Fruit fly (Drosophila melanogaster): Measurements from ENCODE around the gene CG2444.
A peak's percentile ranks its signal among the peaks of the same experiment; 100 is the strongest.

CG2444 gene

dm6 chrX:11715263-11715659 lies 10.2 kb upstream of the CG2444 start, which contains the start of gene Amun (continued):
- peak; percentile 6 for TF ChIP-seq spab (GFP tag; optimal IDR thresholded peaks at IDR 0.05)
- TF ChIP-seq dsx (GFP tag; optimal IDR thresholded peaks at IDR 0.05; ENCODE audit: poor library complexity, severe bottlenecking) = peak; percentile 38
- TF ChIP-seq CG11294 (GFP tag; IDR thresholded peaks at IDR 0.05) = no peak; the same call in 1 of the 2 replicates
- TF ChIP-seq pdm3 (GFP tag; optimal IDR thresholded peaks at IDR 0.05) = peak; percentile 52
- TF ChIP-seq CG3032 (tag; optimal IDR thresholded peaks at IDR 0.05) = peak; percentile 42
- TF ChIP-seq CG6792 (GFP tag; optimal IDR thresholded peaks at IDR 0.05) = peak; percentile 43
- TF ChIP-seq salr (GFP tag; optimal IDR thresholded peaks at IDR 0.05) = peak in 1 of 2 experiments; percentile 63
- TF ChIP-seq CG10631 (GFP tag; optimal IDR thresholded peaks at IDR 0.05) = peak; percentile 16
- no peak for TF ChIP-seq dac (GFP tag; optimal IDR thresholded peaks at IDR 0.05)
- no peak for TF ChIP-seq Lpt (GFP tag; optimal IDR thresholded peaks at IDR 0.05)
- no peak; the same call in none of the 3 replicates for TF ChIP-seq CG6163 (GFP tag; IDR thresholded peaks at IDR 0.05)
- no peak for TF ChIP-seq CG8319 (GFP tag; optimal IDR thresholded peaks at IDR 0.05)
- peak; percentile 51 for TF ChIP-seq CG10669 (GFP tag; optimal IDR thresholded peaks at IDR 0.05)
- peak; percentile 7 for TF ChIP-seq CG11902 (GFP tag; optimal IDR thresholded peaks at IDR 0.05)
- peak; percentile 53 for TF ChIP-seq OdsH (GFP tag; optimal IDR thresholded peaks at IDR 0.05)
- TF ChIP-seq CG9139 (GFP tag; optimal IDR thresholded peaks at IDR 0.05) = no peak
- TF ChIP-seq Eip75B (GFP tag; optimal IDR thresholded peaks at IDR 0.05) = peak; percentile 36
- peak; percentile 63 for TF ChIP-seq Smox (GFP tag; optimal IDR thresholded peaks at IDR 0.05)
- TF ChIP-seq CG8632 (GFP tag; optimal IDR thresholded peaks at IDR 0.05) = no peak
- no peak for TF ChIP-seq CG6854 (GFP tag; optimal IDR thresholded peaks at IDR 0.05)
- TF ChIP-seq Sox15 (GFP tag; optimal IDR thresholded peaks at IDR 0.05) = no peak
- peak; percentile 57 for TF ChIP-seq acj6 (GFP tag; optimal IDR thresholded peaks at IDR 0.05)
- no peak for TF ChIP-seq fd85E (GFP tag; optimal IDR thresholded peaks at IDR 0.05)
- peak; percentile 41 for TF ChIP-seq eg (GFP tag; IDR thresholded peaks at IDR 0.05)
- no peak for TF ChIP-seq ss (GFP tag; optimal IDR thresholded peaks at IDR 0.05)
- peak; percentile 48 for TF ChIP-seq lz (GFP tag; optimal IDR thresholded peaks at IDR 0.05)
- TF ChIP-seq esn (GFP tag; optimal IDR thresholded peaks at IDR 0.05) = peak; percentile 62
- TF ChIP-seq CG7368 (GFP tag; optimal IDR thresholded peaks at IDR 0.05) = peak; percentile 50
- peak; percentile 25 for TF ChIP-seq cyc (GFP tag; optimal IDR thresholded peaks at IDR 0.05)
- TF ChIP-seq CG15336 (GFP tag; IDR thresholded peaks at IDR 0.05) = peak; percentile 18; the same call in 1 of the 2 replicates
- peak; percentile 26 for TF ChIP-seq fd59A (GFP tag; optimal IDR thresholded peaks at IDR 0.05)
- TF ChIP-seq Met (GFP tag; optimal IDR thresholded peaks at IDR 0.05) = peak; percentile 40
- peak; percentile 64 for TF ChIP-seq CG32006 (GFP tag; optimal IDR thresholded peaks at IDR 0.05)

dm6 chrX:11714529-11715262 lies 9.6 kb upstream of the CG2444 start:
- TF ChIP-seq Sox14 (GFP tag; optimal IDR thresholded peaks at IDR 0.05) = peak; percentile 43
- TF ChIP-seq Sox102F (GFP tag; optimal IDR thresholded peaks at IDR 0.05) = peak; percentile 49
- TF ChIP-seq Eip93F (GFP tag; optimal IDR thresholded peaks at IDR 0.05) = no peak
- no peak for TF ChIP-seq CG7368 (GFP tag; optimal IDR thresholded peaks at IDR 0.05)
- TF ChIP-seq OdsH (GFP tag; optimal IDR thresholded peaks at IDR 0.05) = no peak
- TF ChIP-seq acj6 (GFP tag; optimal IDR thresholded peaks at IDR 0.05) = no peak
- TF ChIP-seq CG31627 (GFP tag; optimal IDR thresholded peaks at IDR 0.05) = peak; percentile 9
- no peak for TF ChIP-seq CG3919 (GFP tag; optimal IDR thresholded peaks at IDR 0.05)
- TF ChIP-seq esn (GFP tag; optimal IDR thresholded peaks at IDR 0.05) = peak; percentile 49
- TF ChIP-seq cyc (GFP tag; optimal IDR thresholded peaks at IDR 0.05) = peak; percentile 15
- TF ChIP-seq ss (GFP tag; optimal IDR thresholded peaks at IDR 0.05) = peak in 1 of 2 experiments; percentile 42
- no peak for TF ChIP-seq Sox15 (GFP tag; optimal IDR thresholded peaks at IDR 0.05)
- TF ChIP-seq CG9139 (GFP tag; optimal IDR thresholded peaks at IDR 0.05) = peak; percentile 37
- TF ChIP-seq Ets96B (tag; optimal IDR thresholded peaks at IDR 0.05) = no peak
- TF ChIP-seq Hr39 (GFP tag; optimal IDR thresholded peaks at IDR 0.05) = no peak
- TF ChIP-seq CG32006 (GFP tag; optimal IDR thresholded peaks at IDR 0.05) = peak; percentile 66
- no peak for TF ChIP-seq CG6854 (GFP tag; optimal IDR thresholded peaks at IDR 0.05)
- TF ChIP-seq Smox (GFP tag; optimal IDR thresholded peaks at IDR 0.05) = no peak
- no peak for TF ChIP-seq CG6792 (GFP tag; optimal IDR thresholded peaks at IDR 0.05)
- no peak for TF ChIP-seq Ets21C (GFP tag; optimal IDR thresholded peaks at IDR 0.05)
- peak; percentile 23 for TF ChIP-seq CG11762 (GFP tag; optimal IDR thresholded peaks at IDR 0.05; ENCODE audit: insufficient read depth)
- peak; percentile 55 for TF ChIP-seq CG11294 (GFP tag; IDR thresholded peaks at IDR 0.05)
- TF ChIP-seq CG16779 (tag; optimal IDR thresholded peaks at IDR 0.05) = peak; percentile 14
- TF ChIP-seq CG3032 (tag; optimal IDR thresholded peaks at IDR 0.05) = peak; percentile 12
- TF ChIP-seq Met (GFP tag; optimal IDR thresholded peaks at IDR 0.05) = peak; percentile 47
- peak; percentile 29 for TF ChIP-seq achi (GFP tag; optimal IDR thresholded peaks at IDR 0.05)
- TF ChIP-seq CG8632 (GFP tag; optimal IDR thresholded peaks at IDR 0.05) = no peak
- TF ChIP-seq Blimp-1 (GFP tag; optimal IDR thresholded peaks at IDR 0.05) = no peak
- peak in 1 of 2 experiments; percentile 12 for TF ChIP-seq salr (GFP tag; optimal IDR thresholded peaks at IDR 0.05)
- no peak for TF ChIP-seq CG1621 (tag; optimal IDR thresholded peaks at IDR 0.05)
- peak; percentile 73 for TF ChIP-seq eg (GFP tag; IDR thresholded peaks at IDR 0.05)
